Fruit fly (Drosophila melanogaster): Measurements from ENCODE around the gene Gpdh3.

DNA sequence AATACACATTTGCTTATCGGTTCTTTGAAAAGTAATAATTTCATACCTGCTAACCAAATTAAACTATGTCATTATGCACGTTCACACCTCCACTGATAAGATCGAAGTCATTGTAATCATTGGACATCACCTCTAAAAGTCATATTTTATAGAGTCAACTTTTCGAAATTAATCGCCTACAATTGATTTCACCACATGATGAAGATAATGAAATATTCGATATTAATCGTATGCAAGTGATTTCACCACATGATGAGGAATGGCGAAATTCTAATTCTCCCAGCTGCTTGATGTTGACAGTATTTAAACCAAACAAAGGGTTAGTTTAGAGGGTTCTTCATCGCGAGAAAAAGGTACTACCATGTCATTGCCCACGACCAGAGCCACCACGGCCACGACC lies 6.2 kb upstream of the Gpdh3 start, which contains the start of gene CG18596:
- no peak for TF ChIP-seq CG31627 (GFP tag; optimal IDR thresholded peaks at IDR 0.05)
- TF ChIP-seq CG3919 (GFP tag; optimal IDR thresholded peaks at IDR 0.05): no peak
- TF ChIP-seq CG15336 (GFP tag; IDR thresholded peaks at IDR 0.05): no peak
- TF ChIP-seq Hr38 (GFP tag; optimal IDR thresholded peaks at IDR 0.05): no peak
- TF ChIP-seq CG3032 (tag; optimal IDR thresholded peaks at IDR 0.05): no peak

Data from whole organism, prepupa.